Fruit fly (Drosophila melanogaster): ENCODE measurements around the gene CG1227.

CG1227 gene

dm6 chr3R:7282244-7282890 is 32.8 kb upstream of the CG1227 start:
- TF ChIP-seq HHEX (GFP tag; optimal IDR thresholded peaks at IDR 0.05) (no peak), CG4360 (GFP tag; IDR thresholded peaks at IDR 0.05) (0 out of 2 replicates have a peak, but pooled peaks have one; percentile 24), sqz (GFP tag; optimal IDR thresholded peaks at IDR 0.05) (peak; percentile 92), CG9215 (GFP tag; IDR thresholded peaks at IDR 0.05) (0 out of 2 replicates have a peak, but pooled peaks have one; percentile 9), CG14965 (GFP tag; optimal IDR thresholded peaks at IDR 0.05; ENCODE audit: borderline replicate concordance) (no peak), Adf1 (GFP tag; IDR thresholded peaks at IDR 0.05) (peak; percentile 89), rib (GFP tag; IDR thresholded peaks at IDR 0.05) (no peak), luna (GFP tag; optimal IDR thresholded peaks at IDR 0.05) (no peak), Nf-YA (GFP tag; IDR thresholded peaks at IDR 0.05) (no peak), Dip2 (GFP tag; IDR thresholded peaks at IDR 0.05) (no peak), Neu2 (GFP tag; optimal IDR thresholded peaks at IDR 0.05; ENCODE audit: borderline replicate concordance) (no peak), nom (GFP tag; optimal IDR thresholded peaks at IDR 0.05) (peak; percentile 23)

dm6 chr3R:7276782-7277181 is 27.2 kb upstream of the CG1227 start:
- TF ChIP-seq Oli (tag; optimal IDR thresholded peaks at IDR 0.05) (no peak), ase (GFP tag; IDR thresholded peaks at IDR 0.05) (no peak), Ets65A (GFP tag) (peak; percentile 17), Hmx (GFP tag; optimal IDR thresholded peaks at IDR 0.05) (no peak), CG3281 (GFP tag; optimal IDR thresholded peaks at IDR 0.05) (no peak), H2.0 (GFP tag; IDR thresholded peaks at IDR 0.05) (no peak), nom (GFP tag; optimal IDR thresholded peaks at IDR 0.05) (no peak), lbe (GFP tag; optimal IDR thresholded peaks at IDR 0.05) (no peak), mirr (GFP tag; optimal IDR thresholded peaks at IDR 0.05) (no peak), insv (GFP tag; optimal IDR thresholded peaks at IDR 0.05) (no peak), peb (GFP tag; IDR thresholded peaks at IDR 0.05) (no peak), CG2712 (tag; optimal IDR thresholded peaks at IDR 0.05) (no peak), CG8478 (optimal IDR thresholded peaks at IDR 0.05) (peak; percentile 40), Ssrp (tag; optimal IDR thresholded peaks at IDR 0.05) (no peak), caup (GFP tag; optimal IDR thresholded peaks at IDR 0.05; ENCODE audit: severe bottlenecking) (no peak), Hr78 (GFP tag; optimal IDR thresholded peaks at IDR 0.05) (no peak), CG2129 (GFP tag; IDR thresholded peaks at IDR 0.05; ENCODE audit: partially characterized antibody) (no peak), CG1024 (GFP tag; IDR thresholded peaks at IDR 0.05) (no peak), Hr39 (optimal IDR thresholded peaks at IDR 0.05) (peak; percentile 53)

- TF ChIP-seq tin (GFP tag; optimal IDR thresholded peaks at IDR 0.05) (no peak), Ets65A (GFP tag) (peak; percentile 60), Dfd (GFP tag; optimal IDR thresholded peaks at IDR 0.05) (peak in 1 of 2 experiments; percentile 69), CG9215 (GFP tag; IDR thresholded peaks at IDR 0.05) (0 out of 2 replicates have a peak, but pooled peaks have one; percentile 22)
Measured at dm6 chr3R:7274973-7275525, 25.5 kb upstream of the CG1227 start.

- TF ChIP-seq E2f2 (GFP tag; IDR thresholded peaks at IDR 0.05) (peak; percentile 55), CG7928 (GFP tag; optimal IDR thresholded peaks at IDR 0.05) (no peak), CG18011 (GFP tag; optimal IDR thresholded peaks at IDR 0.05) (peak; percentile 95), z (GFP tag; IDR thresholded peaks at IDR 0.05) (peak; percentile 59; the same call in 1 of the 3 replicates), pzg (GFP tag; optimal IDR thresholded peaks at IDR 0.05) (peak; percentile 19), Dp (GFP tag; optimal IDR thresholded peaks at IDR 0.05) (peak; percentile 43), sens (GFP tag) (peak; percentile 20), seq (GFP tag; IDR thresholded peaks at IDR 0.05) (0 out of 2 replicates have a peak, but pooled peaks have one; percentile 26), CG17328 (GFP tag; IDR thresholded peaks at IDR 0.05) (no peak), Jarid2 (GFP tag; optimal IDR thresholded peaks at IDR 0.05) (peak; percentile 12), onecut (GFP tag; IDR thresholded peaks at IDR 0.05) (peak; percentile 96), ci (GFP tag; IDR thresholded peaks at IDR 0.05) (0 out of 3 replicates have a peak, but pooled peaks have one; percentile 49), ewg (GFP tag; optimal IDR thresholded peaks at IDR 0.05) (peak; percentile 91), scrt (GFP tag; optimal IDR thresholded peaks at IDR 0.05) (peak; percentile 27)
Measured at dm6 chr3R:7265567-7266208, 16.1 kb upstream of the CG1227 start, which contains the start of the genes Gld and Syt4. TSS of gene Gld (minus strand) at chr3R:7265703. TSS of gene Syt4 (plus strand) at chr3R:7266065.
